Fruit fly (Drosophila melanogaster): Measurements from ENCODE around the gene CG33333.

DNA sequence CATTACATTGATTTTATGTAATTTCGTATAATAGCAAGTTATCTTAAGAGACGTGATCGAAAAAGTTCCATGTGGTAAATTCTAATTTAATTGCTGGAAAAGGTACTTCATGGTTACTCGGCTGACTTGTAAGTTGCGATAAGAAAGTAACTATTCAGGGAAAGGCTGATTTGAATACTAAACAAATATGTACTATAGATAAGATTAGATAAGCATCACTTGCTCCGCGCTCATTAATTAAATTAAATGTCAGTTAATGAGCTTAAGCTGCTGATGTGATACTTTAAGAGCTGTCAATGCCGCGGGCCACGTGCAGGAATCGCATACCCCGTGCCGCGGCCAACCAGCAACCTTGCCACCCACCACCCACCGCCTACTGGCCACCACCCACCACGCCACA is 17.2 kb upstream of the CG33333 start:
- TF ChIP-seq h (optimal IDR thresholded peaks at IDR 0.05) (no peak), ttk (optimal IDR thresholded peaks at IDR 0.05) (no peak), psq (optimal IDR thresholded peaks at IDR 0.05) (no peak), Myc (optimal IDR thresholded peaks at IDR 0.05) (no peak)
